Fruit fly (Drosophila melanogaster): ENCODE results near the gene tweek.
A peak's percentile ranks its signal among the peaks of the same experiment; 100 is the strongest.

tweek gene

dm6 chr2L:16861126-16861525 is 27.2 kb upstream of the tweek start, which contains the start of gene CG6012:
Gene CG6012 (minus strand): TSS chr2L:16861489.
- TF ChIP-seq cic (GFP tag; optimal IDR thresholded peaks at IDR 0.05) (peak; percentile 11), bab1 (GFP tag; optimal IDR thresholded peaks at IDR 0.05) (no peak), pad (GFP tag; optimal IDR thresholded peaks at IDR 0.05) (no peak)

- no peak for TF ChIP-seq CG12768 (GFP tag; optimal IDR thresholded peaks at IDR 0.05)
- TF ChIP-seq CG7101 (tag; optimal IDR thresholded peaks at IDR 0.05): no peak
- no peak for TF ChIP-seq ovo (GFP tag; optimal IDR thresholded peaks at IDR 0.05)
- no peak for TF ChIP-seq pad (GFP tag; optimal IDR thresholded peaks at IDR 0.05)
- no peak for TF ChIP-seq Clk (GFP tag; optimal IDR thresholded peaks at IDR 0.05)
- TF ChIP-seq CG14711 (tag; optimal IDR thresholded peaks at IDR 0.05): no peak
- TF ChIP-seq Crg-1 (GFP tag; optimal IDR thresholded peaks at IDR 0.05): no peak
- no peak for TF ChIP-seq CG11617 (GFP tag; optimal IDR thresholded peaks at IDR 0.05)
- no peak for TF ChIP-seq cic (GFP tag; optimal IDR thresholded peaks at IDR 0.05)
- TF ChIP-seq kay (GFP tag; ENCODE audit: borderline replicate concordance): no peak
- TF ChIP-seq CG1620 (GFP tag; optimal IDR thresholded peaks at IDR 0.05): no peak
- no peak for TF ChIP-seq Hr96 (GFP tag; optimal IDR thresholded peaks at IDR 0.05)
- TF ChIP-seq bab1 (GFP tag; optimal IDR thresholded peaks at IDR 0.05): no peak
Observed at dm6 chr2L:16862526-16862925, 25.8 kb upstream of the tweek start.

dm6 chr2L:16868897-16869324 is 19.4 kb upstream of the tweek start:
- no peak for TF ChIP-seq ovo (GFP tag; optimal IDR thresholded peaks at IDR 0.05)
- TF ChIP-seq CG11617 (GFP tag; optimal IDR thresholded peaks at IDR 0.05): no peak

dm6 chr2L:16874924-16875323 is 13.4 kb upstream of the tweek start:
- TF ChIP-seq cnc (optimal IDR thresholded peaks at IDR 0.05) (no peak), kay (GFP tag; ENCODE audit: borderline replicate concordance) (peak; percentile 54), CG12768 (GFP tag; optimal IDR thresholded peaks at IDR 0.05) (no peak)

- TF ChIP-seq CG14711 (tag; optimal IDR thresholded peaks at IDR 0.05) (no peak), kay (GFP tag; ENCODE audit: borderline replicate concordance) (no peak), CG7101 (tag; optimal IDR thresholded peaks at IDR 0.05) (no peak), pad (GFP tag; optimal IDR thresholded peaks at IDR 0.05) (no peak)
Observed at dm6 chr2L:16876555-16876954, 11.7 kb upstream of the tweek start.

- TF ChIP-seq Clk (GFP tag; optimal IDR thresholded peaks at IDR 0.05) (no peak), CG5204 (GFP tag; optimal IDR thresholded peaks at IDR 0.05) (no peak), cic (GFP tag; optimal IDR thresholded peaks at IDR 0.05) (no peak), Crg-1 (GFP tag; optimal IDR thresholded peaks at IDR 0.05) (no peak), Hr96 (GFP tag; optimal IDR thresholded peaks at IDR 0.05) (no peak), CG1620 (GFP tag; optimal IDR thresholded peaks at IDR 0.05) (no peak), toe (GFP tag; optimal IDR thresholded peaks at IDR 0.05) (no peak), kay (GFP tag; ENCODE audit: borderline replicate concordance) (no peak), CG33017 (tag; optimal IDR thresholded peaks at IDR 0.05) (no peak), pad (GFP tag; optimal IDR thresholded peaks at IDR 0.05) (no peak), CG7101 (tag; optimal IDR thresholded peaks at IDR 0.05) (no peak), Mnt (GFP tag; optimal IDR thresholded peaks at IDR 0.05) (no peak)
Observed at dm6 chr2L:16877678-16878077, 10.6 kb upstream of the tweek start.

- TF ChIP-seq CG1620 (GFP tag; optimal IDR thresholded peaks at IDR 0.05): no peak
- no peak for TF ChIP-seq toe (GFP tag; optimal IDR thresholded peaks at IDR 0.05)
- no peak for TF ChIP-seq CG11617 (GFP tag; optimal IDR thresholded peaks at IDR 0.05)
- no peak for TF ChIP-seq CG14711 (tag; optimal IDR thresholded peaks at IDR 0.05)
- no peak for TF ChIP-seq pad (GFP tag; optimal IDR thresholded peaks at IDR 0.05)
- TF ChIP-seq CG5204 (GFP tag; optimal IDR thresholded peaks at IDR 0.05): no peak
- TF ChIP-seq kay (GFP tag; ENCODE audit: borderline replicate concordance): no peak
- TF ChIP-seq CG7101 (tag; optimal IDR thresholded peaks at IDR 0.05): no peak
- no peak for TF ChIP-seq CG33017 (tag; optimal IDR thresholded peaks at IDR 0.05)
- TF ChIP-seq ovo (GFP tag; optimal IDR thresholded peaks at IDR 0.05): no peak
- TF ChIP-seq Crg-1 (GFP tag; optimal IDR thresholded peaks at IDR 0.05): no peak
- TF ChIP-seq CG7045 (GFP tag; optimal IDR thresholded peaks at IDR 0.05): no peak
- no peak for TF ChIP-seq cnc (optimal IDR thresholded peaks at IDR 0.05)
- no peak for TF ChIP-seq Mnt (GFP tag; optimal IDR thresholded peaks at IDR 0.05)
- TF ChIP-seq tj (GFP tag; optimal IDR thresholded peaks at IDR 0.05): no peak
- no peak for TF ChIP-seq Clk (GFP tag; optimal IDR thresholded peaks at IDR 0.05)
Observed at dm6 chr2L:16879288-16879687, 9.0 kb upstream of the tweek start, which contains the start of the genes CG32832, CG31743 and CG34313. Gene CG32832 (minus strand): TSS chr2L:16879290. Gene CG31743 (plus strand): TSS chr2L:16879517. Gene CG34313 (plus strand): TSS chr2L:16879517.

- no peak for TF ChIP-seq CG11617 (GFP tag; optimal IDR thresholded peaks at IDR 0.05)
- peak; percentile 7 for TF ChIP-seq cic (GFP tag; optimal IDR thresholded peaks at IDR 0.05)
- TF ChIP-seq CG7045 (GFP tag; optimal IDR thresholded peaks at IDR 0.05): no peak
- peak; percentile 43 for TF ChIP-seq CG1620 (GFP tag; optimal IDR thresholded peaks at IDR 0.05)
- no peak for TF ChIP-seq CG5204 (GFP tag; optimal IDR thresholded peaks at IDR 0.05)
- TF ChIP-seq CG14711 (tag; optimal IDR thresholded peaks at IDR 0.05): no peak
- TF ChIP-seq Clk (GFP tag; optimal IDR thresholded peaks at IDR 0.05): no peak
- TF ChIP-seq kay (GFP tag; ENCODE audit: borderline replicate concordance): no peak
- TF ChIP-seq bab1 (GFP tag; optimal IDR thresholded peaks at IDR 0.05): peak; percentile 10
- TF ChIP-seq CG7101 (tag; optimal IDR thresholded peaks at IDR 0.05): peak; percentile 36
- peak; percentile 39 for TF ChIP-seq CG12768 (GFP tag; optimal IDR thresholded peaks at IDR 0.05)
- TF ChIP-seq pad (GFP tag; optimal IDR thresholded peaks at IDR 0.05): no peak
- peak; percentile 77 for TF ChIP-seq Mnt (GFP tag; optimal IDR thresholded peaks at IDR 0.05)
- TF ChIP-seq tj (GFP tag; optimal IDR thresholded peaks at IDR 0.05): peak; percentile 1
- no peak for TF ChIP-seq CG33017 (tag; optimal IDR thresholded peaks at IDR 0.05)
- TF ChIP-seq Hr96 (GFP tag; optimal IDR thresholded peaks at IDR 0.05): no peak
- no peak for TF ChIP-seq ovo (GFP tag; optimal IDR thresholded peaks at IDR 0.05)
- TF ChIP-seq Crg-1 (GFP tag; optimal IDR thresholded peaks at IDR 0.05): no peak
- no peak for TF ChIP-seq cnc (optimal IDR thresholded peaks at IDR 0.05)
- no peak for TF ChIP-seq toe (GFP tag; optimal IDR thresholded peaks at IDR 0.05)
Observed at dm6 chr2L:16880930-16881329, 7.4 kb upstream of the tweek start.

Data from whole organism, adult.